Worm (Caenorhabditis elegans): ENCODE measurements around the gene samt-1.
"Not testable (repeated sequence)": the region's sequence is repeated elsewhere in the genome, so short reads cannot be mapped to it uniquely, and the experiment has no call there.

The samt-1 gene

ce11 chrIV:2917729-2918128 lies 13.5 kb upstream of the samt-1 start, which contains the start of gene Y54G2A.50:
TSS of gene Y54G2A.50 (plus strand) at chrIV:2918029.
- not testable (repeated sequence) for TF ChIP-seq odd-2, che-1, ets-4 (tag; optimal IDR thresholded peaks at IDR 0.05)

- no peak for TF ChIP-seq syd-9 (tag; optimal IDR thresholded peaks at IDR 0.05)
- no peak for TF ChIP-seq hlh-15 (tag; optimal IDR thresholded peaks at IDR 0.05)
- TF ChIP-seq ceh-24 (tag; optimal IDR thresholded peaks at IDR 0.05) = no peak
- no peak for TF ChIP-seq ama-1 (optimal IDR thresholded peaks at IDR 0.05)
- TF ChIP-seq ceh-14 (tag; optimal IDR thresholded peaks at IDR 0.05) = no peak
- TF ChIP-seq unc-3 (GFP tag; conservative IDR thresholded peaks at IDR 0.05) = no peak
- TF ChIP-seq unc-3 (tag; optimal IDR thresholded peaks at IDR 0.05) = no peak
- TF ChIP-seq ets-4 (tag; optimal IDR thresholded peaks at IDR 0.05) = no peak
- TF ChIP-seq odd-2 (tag; optimal IDR thresholded peaks at IDR 0.05) = no peak
These were observed 9.0 kb upstream of the samt-1 start, which contains the start of gene fbxc-45 for ce11 chrIV:2922196-2922595. TSS of gene fbxc-45 (minus strand) at chrIV:2922243.

ce11 chrIV:2925591-2925990 lies 5.6 kb upstream of the samt-1 start, which contains the start of gene ubc-13:
TSS of gene ubc-13 (minus strand) at chrIV:2925691.
- TF ChIP-seq fkh-6 (tag; optimal IDR thresholded peaks at IDR 0.05) (no peak), elt-2 (tag; optimal IDR thresholded peaks at IDR 0.05) (no peak), ahr-1 (tag; optimal IDR thresholded peaks at IDR 0.05) (no peak), ceh-2 (tag; optimal IDR thresholded peaks at IDR 0.05) (no peak), T23F11.4 (GFP tag; optimal IDR thresholded peaks at IDR 0.05) (no peak), elt-4 (tag; optimal IDR thresholded peaks at IDR 0.05) (no peak), hlh-8 (tag; optimal IDR thresholded peaks at IDR 0.05) (no peak), pat-9 (tag; optimal IDR thresholded peaks at IDR 0.05) (no peak), hlh-30 (tag; optimal IDR thresholded peaks at IDR 0.05; ENCODE audit: insufficient read depth) (no peak), ceh-31 (tag; optimal IDR thresholded peaks at IDR 0.05) (no peak), fax-1 (tag; optimal IDR thresholded peaks at IDR 0.05) (no peak), ztf-16 (tag; optimal IDR thresholded peaks at IDR 0.05) (no peak), pag-3 (tag; optimal IDR thresholded peaks at IDR 0.05; ENCODE audit: borderline replicate concordance) (no peak), zip-5 (tag; optimal IDR thresholded peaks at IDR 0.05) (no peak), C08G9.2 (tag; optimal IDR thresholded peaks at IDR 0.05) (no peak), pha-2 (tag; optimal IDR thresholded peaks at IDR 0.05) (no peak)

ce11 chrIV:2928409-2928808 lies 2.8 kb upstream of the samt-1 start, which contains the start of gene manf-1:
TSS of gene manf-1 (minus strand) at chrIV:2928421.
- TF ChIP-seq unc-3 (GFP tag; conservative IDR thresholded peaks at IDR 0.05) (no peak), unc-3 (tag; optimal IDR thresholded peaks at IDR 0.05) (no peak), nhr-232 (tag; optimal IDR thresholded peaks at IDR 0.05) (no peak), ceh-30 (tag; optimal IDR thresholded peaks at IDR 0.05) (peak; percentile 11), nfya-1 (tag; optimal IDR thresholded peaks at IDR 0.05) (peak; percentile 26), ceh-31 (tag; optimal IDR thresholded peaks at IDR 0.05) (peak; percentile 11), hlh-6 (tag; optimal IDR thresholded peaks at IDR 0.05) (no peak)

- no peak for TF ChIP-seq ceh-31 (tag; optimal IDR thresholded peaks at IDR 0.05)
- no peak for TF ChIP-seq sox-4 (tag; optimal IDR thresholded peaks at IDR 0.05)
- TF ChIP-seq ttx-3 (tag; optimal IDR thresholded peaks at IDR 0.05) = no peak
- TF ChIP-seq tbx-2 (tag; optimal IDR thresholded peaks at IDR 0.05) = no peak
- no peak for TF ChIP-seq unc-55 (GFP tag; optimal IDR thresholded peaks at IDR 0.05)
These were observed 4.0 kb downstream of the samt-1 start for ce11 chrIV:2935194-2935593.

ce11 chrIV:2959798-2960197 lies 28.6 kb downstream of the samt-1 start, which contains the start of gene ser-6:
TSS of gene ser-6 (plus strand) at chrIV:2960098.
- TF ChIP-seq ztf-16 (tag; optimal IDR thresholded peaks at IDR 0.05) (no peak), eyg-1 (tag; optimal IDR thresholded peaks at IDR 0.05) (no peak), unc-42 (tag; optimal IDR thresholded peaks at IDR 0.05) (peak; percentile 29)

Measured in whole organism, late embryonic.